Fruit fly (Drosophila melanogaster): ENCODE data around the gene Ant2.

dm6 chrX:10823441-10823818, 36.7 kb upstream of the Ant2 start:
- TF ChIP-seq vri (GFP tag; optimal IDR thresholded peaks at IDR 0.05) (no peak), eg (GFP tag; IDR thresholded peaks at IDR 0.05) (no peak), CG8119 (GFP tag; IDR thresholded peaks at IDR 0.05) (no peak), Ets96B (tag; optimal IDR thresholded peaks at IDR 0.05) (no peak), pdm3 (GFP tag; optimal IDR thresholded peaks at IDR 0.05) (no peak), fd85E (GFP tag; optimal IDR thresholded peaks at IDR 0.05) (no peak), Ets21C (GFP tag; optimal IDR thresholded peaks at IDR 0.05) (no peak), Hr39 (GFP tag; optimal IDR thresholded peaks at IDR 0.05) (no peak), CG11294 (GFP tag; IDR thresholded peaks at IDR 0.05) (no peak)

Measured in whole organism, prepupa.